Fruit fly (Drosophila melanogaster) whole organism, embryonic: ENCODE measurements around the gene CG7564.
A peak's percentile ranks its signal among the peaks of the same experiment; 100 is the strongest.

Source experiments
- Awh ChIP-seq: fragments of 200-800 bp; sonication (Bioruptor generic); IDR thresholded peaks from 2 replicates; pipeline ENCODE4, ENCODE4 v1.3.6; 2022; ENCODE audit warnings: missing biosample characterization, missing genetic modification characterization
- Bgb ChIP-seq: fragments of 200-800 bp; sonication (Bioruptor generic); IDR thresholded peaks from 2 replicates; pipeline ENCODE4 v1.3.6; 2022; ENCODE audit warnings: missing biosample characterization, missing genetic modification characterization; ENCODE audit not compliant: partially characterized antibody
- Blimp-1 ChIP-seq: fragments of 200-800 bp; sonication (Bioruptor generic); optimal IDR thresholded peaks from 3 replicates; lab custom pipeline; 2018; ENCODE audit warnings: missing biosample characterization, missing genetic modification characterization, mild to moderate bottlenecking, moderate library complexity, missing genetic modification reagents
- CG10366 ChIP-seq: fragments of 200-800 bp; sonication (Bioruptor generic); IDR thresholded peaks from 2 replicates; pipeline ENCODE4 v1.3.6; 2022; ENCODE audit warnings: missing biosample characterization, missing genetic modification characterization
- CG11398 ChIP-seq: fragments of 200-800 bp; sonication (Bioruptor generic); optimal IDR thresholded peaks from 2 replicates; lab custom pipeline; 2016; ENCODE audit warnings: missing biosample characterization, missing genetic modification characterization
- CG12155 ChIP-seq: fragments of 200-800 bp; sonication (Bioruptor generic); optimal IDR thresholded peaks from 3 replicates; lab custom pipeline; 2016; ENCODE audit warnings: missing biosample characterization, missing genetic modification characterization
- CG15514 ChIP-seq: fragments of 200-800 bp; sonication (Bioruptor generic); optimal IDR thresholded peaks from 3 replicates; lab custom pipeline; 2017; ENCODE audit warnings: missing biosample characterization, missing genetic modification characterization, mild to moderate bottlenecking, moderate library complexity, missing genetic modification reagents
- CG1647 ChIP-seq: fragments of 200-800 bp; sonication (Bioruptor generic); optimal IDR thresholded peaks from 3 replicates; lab custom pipeline; 2016; ENCODE audit warnings: missing biosample characterization, missing genetic modification characterization
- CG16815 ChIP-seq: fragments of 200-800 bp; sonication (Bioruptor generic); optimal IDR thresholded peaks from 3 replicates; lab custom pipeline; 2017; ENCODE audit warnings: missing biosample characterization, mild to moderate bottlenecking, missing genetic modification characterization
- CG16863 ChIP-seq: fragments of 200-800 bp; sonication (Bioruptor generic); optimal IDR thresholded peaks from 3 replicates; lab custom pipeline; 2016; ENCODE audit warnings: missing biosample characterization, missing genetic modification characterization
- CG31224 ChIP-seq: fragments of 200-800 bp; sonication (Bioruptor generic); IDR thresholded peaks from 2 replicates; pipeline ENCODE4 v1.3.6; 2022; ENCODE audit warnings: missing biosample characterization, missing genetic modification characterization
- CG6175 ChIP-seq: fragments of 200-800 bp; sonication (Bioruptor generic); IDR thresholded peaks from 3 replicates; pipeline ENCODE4 v1.3.6; 2022; ENCODE audit warnings: missing biosample characterization, missing genetic modification characterization
- CG6654 ChIP-seq: fragments of 200-800 bp; sonication (Bioruptor generic); optimal IDR thresholded peaks from 2 replicates; lab custom pipeline; 2017; ENCODE audit warnings: missing biosample characterization, mild to moderate bottlenecking, missing genetic modification characterization
- CG6791 ChIP-seq: fragments of 200-800 bp; sonication (Bioruptor generic); IDR thresholded peaks from 3 replicates; pipeline ENCODE4 v1.3.6; 2022; ENCODE audit warnings: missing biosample characterization, missing genetic modification characterization; ENCODE audit not compliant: partially characterized antibody
- CG6813 ChIP-seq: fragments of 200-800 bp; sonication (Bioruptor generic); optimal IDR thresholded peaks from 2 replicates; lab custom pipeline; 2017; ENCODE audit warnings: missing biosample characterization, missing genetic modification characterization, mild to moderate bottlenecking, moderate library complexity, missing genetic modification reagents
- CG8478 ChIP-seq: fragments of >200 bp; optimal IDR thresholded peaks from 2 replicates; lab custom pipeline; 2018
- Elba2 ChIP-seq: fragments of 200-800 bp; sonication (Bioruptor generic); optimal IDR thresholded peaks from 3 replicates; lab custom pipeline; 2016; ENCODE audit warnings: missing biosample characterization, missing genetic modification characterization
- Fer1 ChIP-seq: fragments of 200-800 bp; sonication (Bioruptor generic); optimal IDR thresholded peaks from 2 replicates; lab custom pipeline; 2017; ENCODE audit warnings: missing biosample characterization, mild to moderate bottlenecking, missing genetic modification characterization
- Pdp1 ChIP-seq, 2 experiments: fragments of 200-800 bp; sonication (Bioruptor generic); optimal IDR thresholded peaks; 3 replicates each; lab custom pipeline; 2016; ENCODE audit warnings: missing biosample characterization in 2 of 2, missing genetic modification characterization in 2 of 2, mild to moderate bottlenecking in 1 of 2, moderate library complexity in 1 of 2
- hkb ChIP-seq, 2 experiments: fragments of 200-800 bp in 1 of 2; fragments of >200 bp in 1 of 2; sonication (Bioruptor generic) in 1 of 2; IDR thresholded peaks in 1 of 2; optimal IDR thresholded peaks in 1 of 2; 2 replicates each; pipeline versions ENCODE4 v1.3.6 to Lab custom; 2017 to 2022; ENCODE audit warnings: missing biosample characterization in 1 of 2, missing genetic modification characterization in 1 of 2
- kni ChIP-seq: fragments of 200-800 bp; sonication (Bioruptor generic); optimal IDR thresholded peaks from 3 replicates; lab custom pipeline; 2017; ENCODE audit warnings: mild to moderate bottlenecking, missing biosample characterization, missing genetic modification reagents, missing genetic modification characterization
- rib ChIP-seq: fragments of 200-800 bp; sonication (Bioruptor generic); IDR thresholded peaks from 2 replicates; pipeline ENCODE4 v1.3.6; 2022; ENCODE audit warnings: missing biosample characterization, missing genetic modification characterization
- slbo ChIP-seq: fragments of 200-800 bp; sonication (Bioruptor generic); IDR thresholded peaks from 2 replicates; pipeline ENCODE4 v1.3.6; 2022; ENCODE audit warnings: missing biosample characterization, missing genetic modification characterization
- vvl ChIP-seq: fragments of 200-800 bp; sonication (Bioruptor generic); IDR thresholded peaks from 2 replicates; pipeline ENCODE4 v1.3.6; 2022; ENCODE audit warnings: missing biosample characterization, missing genetic modification characterization
- yki ChIP-seq: fragments of >200 bp; optimal IDR thresholded peaks from 3 replicates; lab custom pipeline; 2018
- zen2 ChIP-seq: fragments of 200-800 bp; sonication (Bioruptor generic); IDR thresholded peaks from 3 replicates; pipeline ENCODE4 v1.3.6; 2022; ENCODE audit warnings: missing biosample characterization, missing genetic modification characterization; ENCODE audit not compliant: partially characterized antibody

CG7564 gene

dm6 chr3L:17573823-17574222, 59.7 kb downstream of the CG7564 start (continued):
- TF ChIP-seq rib (GFP tag; lab: Robert Waterston, UW): 0 out of 2 replicates have a peak, but pooled peaks have one; percentile 36
- TF ChIP-seq Blimp-1: peak; percentile 52
- peak; percentile 34 for TF ChIP-seq kni (GFP tag; lab: Kevin White, UChicago)
- TF ChIP-seq Fer1 (GFP tag; lab: Kevin White, UChicago): peak; percentile 22
- no peak for TF ChIP-seq CG6813 (GFP tag; lab: Kevin White, UChicago)
- TF ChIP-seq hkb (optimal IDR thresholded peaks at IDR 0.05; lab: Kevin White, UChicago): no peak
- TF ChIP-seq hkb (GFP tag; IDR thresholded peaks at IDR 0.05; lab: Robert Waterston, UW): peak; percentile 16; the same call in 1 of the 2 replicates
- peak; percentile 65 for TF ChIP-seq CG8478 (lab: Kevin White, UChicago)
- no peak for TF ChIP-seq CG1647 (GFP tag; lab: Kevin White, UChicago)
- TF ChIP-seq CG11398 (GFP tag; lab: Kevin White, UChicago): no peak
- TF ChIP-seq Elba2 (GFP tag; lab: Kevin White, UChicago): no peak
- peak; percentile 19; the same call in 1 of the 2 replicates for TF ChIP-seq vvl (GFP tag; lab: Robert Waterston, UW)
- TF ChIP-seq CG6654: peak; percentile 93
- TF ChIP-seq CG15514 (GFP tag; lab: Kevin White, UChicago): no peak
- TF ChIP-seq CG6791 (GFP tag; lab: Robert Waterston, UW): peak; percentile 52; the same call in 1 of the 3 replicates
- TF ChIP-seq Awh: no peak
- TF ChIP-seq CG16815 (GFP tag; lab: Kevin White, UChicago): no peak
- TF ChIP-seq slbo (GFP tag; lab: Robert Waterston, UW): 0 out of 2 replicates have a peak, but pooled peaks have one; percentile 4
- TF ChIP-seq CG6175 (GFP tag; lab: Robert Waterston, UW): peak; percentile 71; the same call in 2 of the 3 replicates
- TF ChIP-seq yki (lab: Kevin White, UChicago): peak; percentile 17
- TF ChIP-seq Bgb: 0 out of 2 replicates have a peak, but pooled peaks have one; percentile 11
- no peak for TF ChIP-seq CG16863 (GFP tag; lab: Kevin White, UChicago)
- no peak for TF ChIP-seq CG10366
- TF ChIP-seq zen2: peak; percentile 45; the same call in 2 of the 3 replicates
- peak; percentile 48 for TF ChIP-seq CG12155 (GFP tag; lab: Kevin White, UChicago)
- TF ChIP-seq Pdp1 (GFP tag; optimal IDR thresholded peaks at IDR 0.05; lab: Kevin White, UChicago): peak in 1 of 2 experiments; percentile 83
- TF ChIP-seq CG31224 (GFP tag; lab: Robert Waterston, UW): no peak
